Worm (Caenorhabditis elegans): Measurements from ENCODE around the gene mut-15.

DNA sequence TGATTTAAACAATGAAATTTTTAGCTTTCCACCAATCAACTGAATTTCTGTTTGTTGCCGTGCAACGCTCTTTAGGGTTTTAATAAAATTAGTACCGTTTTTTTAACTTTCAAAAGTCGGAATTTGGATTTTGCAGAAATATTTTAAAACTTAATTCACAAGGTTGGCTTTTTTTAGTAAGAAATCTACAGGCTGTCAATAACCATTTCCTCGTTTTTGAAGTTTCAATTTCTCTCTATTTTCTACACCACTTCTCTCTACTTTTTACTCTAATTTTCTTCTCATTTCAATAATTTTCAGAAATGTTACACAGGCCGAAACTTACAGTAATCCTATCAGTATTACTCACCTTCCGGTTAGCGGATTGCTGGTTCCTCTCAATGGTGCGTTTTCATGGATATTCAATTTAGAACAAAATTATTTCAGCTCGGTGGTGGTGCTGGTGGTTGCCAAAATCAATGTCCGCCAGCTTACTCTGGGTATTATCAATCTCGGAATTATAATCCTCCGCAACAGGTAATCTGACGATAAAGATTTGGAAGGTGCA is 24.1 kb upstream of the mut-15 start, which contains the start of the genes grd-12 and F02D8.1:
- no peak for TF ChIP-seq unc-62 (GFP tag; optimal IDR thresholded peaks at IDR 0.05)
- no peak for TF ChIP-seq elt-1 (tag; optimal IDR thresholded peaks at IDR 0.05; ENCODE audit: borderline replicate concordance, insufficient read depth)

All from whole organism, mixed stage, embryonic.